Worm (Caenorhabditis elegans): Measurements from ENCODE around the gene dnc-3.

ce11 chrII:3550352-3550751, 3.2 kb upstream of the dnc-3 start, which contains the start of gene W10G11.19:
- TF ChIP-seq dao-5 (tag; optimal IDR thresholded peaks at IDR 0.05): no peak
- TF ChIP-seq him-1 (tag; optimal IDR thresholded peaks at IDR 0.05): no peak

Measured in whole organism, L4/young adult.